Fruit fly (Drosophila melanogaster) whole organism, embryonic: ENCODE measurements around the gene Lgr3.

ENCODE experiments used
- Abd-B ChIP-seq: fragments of 200-800 bp; sonication (Bioruptor generic); optimal IDR thresholded peaks from 2 replicates; lab custom pipeline; 2018; ENCODE audit warnings: missing biosample characterization, mild to moderate bottlenecking, missing genetic modification characterization, moderate library complexity
- Atf-2 ChIP-seq: fragments of 200-800 bp; sonication (Bioruptor generic); optimal IDR thresholded peaks from 2 replicates; lab custom pipeline; 2016; ENCODE audit warnings: missing biosample characterization, missing genetic modification characterization
- CG10274 ChIP-seq: fragments of 200-800 bp; sonication (Bioruptor generic); optimal IDR thresholded peaks from 3 replicates; lab custom pipeline; 2017; ENCODE audit warnings: missing biosample characterization, mild to moderate bottlenecking, missing genetic modification characterization
- CG10959 ChIP-seq: fragments of 200-800 bp; sonication (Bioruptor generic); IDR thresholded peaks from 2 replicates; pipeline ENCODE4 v1.3.6; 2022; ENCODE audit warnings: missing biosample characterization, missing genetic modification characterization
- CG12104 ChIP-seq: fragments of 200-800 bp; sonication (Bioruptor generic); optimal IDR thresholded peaks from 3 replicates; lab custom pipeline; 2016; ENCODE audit warnings: missing biosample characterization, missing genetic modification characterization
- CG12155 ChIP-seq: fragments of 200-800 bp; sonication (Bioruptor generic); optimal IDR thresholded peaks from 3 replicates; lab custom pipeline; 2016; ENCODE audit warnings: missing biosample characterization, missing genetic modification characterization
- CG12236 ChIP-seq: fragments of 200-800 bp; sonication (Bioruptor generic); optimal IDR thresholded peaks from 2 replicates; lab custom pipeline; 2016; ENCODE audit warnings: missing biosample characterization, missing genetic modification characterization
- CG12299 ChIP-seq: fragments of 200-800 bp; sonication (Bioruptor generic); optimal IDR thresholded peaks from 2 replicates; lab custom pipeline; 2018; ENCODE audit warnings: missing biosample characterization, mild to moderate bottlenecking, missing genetic modification characterization
- CG13287 ChIP-seq: fragments of 200-800 bp; sonication (Bioruptor generic); IDR thresholded peaks from 2 replicates; pipeline ENCODE4 v1.3.6; 2022; ENCODE audit warnings: missing biosample characterization, missing genetic modification characterization; ENCODE audit not compliant: partially characterized antibody
- CG13775 ChIP-seq: fragments of 200-800 bp; sonication (Bioruptor generic); optimal IDR thresholded peaks from 3 replicates; lab custom pipeline; 2017; ENCODE audit warnings: missing biosample characterization, mild to moderate bottlenecking, missing genetic modification characterization
- CG1602 ChIP-seq: fragments of 200-800 bp; sonication (Bioruptor generic); optimal IDR thresholded peaks from 3 replicates; lab custom pipeline; 2016; ENCODE audit warnings: missing biosample characterization, missing genetic modification characterization
- CG18011 ChIP-seq: fragments of 200-800 bp; sonication (Bioruptor generic); optimal IDR thresholded peaks from 2 replicates; lab custom pipeline; 2017; ENCODE audit warnings: missing biosample characterization, missing genetic modification characterization, mild to moderate bottlenecking, moderate library complexity, missing genotype
- CG18619 ChIP-seq: fragments of 200-800 bp; sonication (Bioruptor generic); optimal IDR thresholded peaks from 3 replicates; lab custom pipeline; 2017; ENCODE audit warnings: missing biosample characterization, mild to moderate bottlenecking, missing genetic modification characterization
- CG31441 ChIP-seq: fragments of 200-800 bp; sonication (Bioruptor generic); IDR thresholded peaks from 2 replicates; pipeline ENCODE4 v1.3.6; 2022; ENCODE audit warnings: missing biosample characterization, missing genetic modification characterization
- CG34376 ChIP-seq: fragments of 200-800 bp; sonication (Bioruptor generic); optimal IDR thresholded peaks from 2 replicates; lab custom pipeline; 2018; ENCODE audit warnings: missing biosample characterization, mild to moderate bottlenecking, missing genetic modification characterization
- CG34422 ChIP-seq: fragments of 200-800 bp; sonication (Bioruptor generic); IDR thresholded peaks from 3 replicates; pipeline ENCODE4 v1.3.6; 2022; ENCODE audit warnings: missing biosample characterization, missing genetic modification characterization
- CG42726 ChIP-seq: fragments of 200-800 bp; sonication (Bioruptor generic); IDR thresholded peaks from 2 replicates; pipeline ENCODE4 v1.3.6; 2022; ENCODE audit warnings: missing biosample characterization, missing genetic modification characterization; ENCODE audit not compliant: partially characterized antibody
- CG6689 ChIP-seq: fragments of 200-800 bp; sonication (Bioruptor generic); IDR thresholded peaks from 2 replicates; pipeline ENCODE4 v1.3.6; 2022; ENCODE audit warnings: missing biosample characterization, missing genetic modification characterization
- CG6765 ChIP-seq: fragments of 200-800 bp; sonication (Bioruptor generic); optimal IDR thresholded peaks from 3 replicates; lab custom pipeline; 2017; ENCODE audit warnings: missing biosample characterization, mild to moderate bottlenecking, missing genetic modification characterization
- CG7786 ChIP-seq: fragments of 200-800 bp; sonication (Bioruptor generic); optimal IDR thresholded peaks from 2 replicates; lab custom pipeline; 2016; ENCODE audit warnings: missing biosample characterization, missing genetic modification characterization
- CG8359 ChIP-seq: fragments of 200-800 bp; sonication (Bioruptor generic); optimal IDR thresholded peaks from 2 replicates; lab custom pipeline; 2017; ENCODE audit warnings: missing biosample characterization, mild to moderate bottlenecking, missing genetic modification characterization, borderline replicate concordance
- CG9727 ChIP-seq: fragments of 200-800 bp; sonication (Bioruptor generic); optimal IDR thresholded peaks from 3 replicates; lab custom pipeline; 2017; ENCODE audit warnings: missing biosample characterization, mild to moderate bottlenecking, missing genetic modification characterization
- CHES-1-like ChIP-seq: fragments of 200-800 bp; sonication (Bioruptor generic); optimal IDR thresholded peaks from 2 replicates; lab custom pipeline; 2016; ENCODE audit warnings: missing biosample characterization, missing genetic modification characterization
- Dip3 ChIP-seq: fragments of 200-800 bp; sonication (Bioruptor generic); optimal IDR thresholded peaks from 3 replicates; lab custom pipeline; 2016; ENCODE audit warnings: missing biosample characterization, missing genetic modification characterization
- Dll ChIP-seq: fragments of 200-800 bp; sonication (Bioruptor generic); IDR thresholded peaks from 4 replicates; pipeline ENCODE4 v1.3.6; 2022; ENCODE audit warnings: missing biosample characterization, missing genetic modification characterization; ENCODE audit not compliant: partially characterized antibody
- E2f1 ChIP-seq: fragments of 200-800 bp; sonication (Bioruptor generic); IDR thresholded peaks from 2 replicates; pipeline ENCODE4 v1.3.6; 2022; ENCODE audit warnings: missing biosample characterization, missing genetic modification characterization
- Ets65A ChIP-seq: fragments of 200-800 bp; sonication (Bioruptor generic); peaks from one replicate; lab custom pipeline; 2016; ENCODE audit warnings: missing biosample characterization, missing genetic modification characterization
- Fer3 ChIP-seq: fragments of 200-800 bp; sonication (Bioruptor generic); optimal IDR thresholded peaks from 2 replicates; lab custom pipeline; 2018; ENCODE audit warnings: missing biosample characterization, mild to moderate bottlenecking, missing genetic modification characterization, moderate library complexity
- Hand ChIP-seq: fragments of 200-800 bp; sonication (Bioruptor generic); optimal IDR thresholded peaks from 2 replicates; lab custom pipeline; 2017; ENCODE audit warnings: mild to moderate bottlenecking, missing biosample characterization, missing genetic modification reagents, missing genetic modification characterization
- Hr39 ChIP-seq: fragments of >200 bp; optimal IDR thresholded peaks from 2 replicates; lab custom pipeline; 2017
- Lpt ChIP-seq: fragments of >200 bp; optimal IDR thresholded peaks from 2 replicates; lab custom pipeline; 2018; ENCODE audit warnings: missing biosample characterization, missing genetic modification characterization
- MBD-R2 ChIP-seq: fragments of 200-800 bp; sonication (Bioruptor generic); IDR thresholded peaks from 2 replicates; pipeline ENCODE4 v1.3.6; 2022; ENCODE audit warnings: missing biosample characterization, missing genetic modification characterization
- Med ChIP-seq: fragments of 200-800 bp; sonication (Bioruptor generic); peaks from one replicate; lab custom pipeline; 2016; ENCODE audit warnings: missing biosample characterization, missing genetic modification characterization, mild to moderate bottlenecking, inconsistent platforms, moderate library complexity
- Oli ChIP-seq: fragments of 200-800 bp; sonication (Bioruptor generic); optimal IDR thresholded peaks from 2 replicates; lab custom pipeline; 2018; ENCODE audit warnings: missing biosample characterization, mild to moderate bottlenecking, missing genetic modification characterization, moderate library complexity
- Rfx ChIP-seq: fragments of 200-800 bp; sonication (Bioruptor generic); IDR thresholded peaks from 2 replicates; pipeline ENCODE4 v1.3.6; 2022; ENCODE audit warnings: missing biosample characterization, missing genetic modification characterization
- Scr ChIP-seq: fragments of 200-800 bp; sonication (Bioruptor generic); IDR thresholded peaks from 2 replicates; pipeline ENCODE4 v1.3.6; 2022; ENCODE audit warnings: missing biosample characterization, missing genetic modification characterization; ENCODE audit not compliant: partially characterized antibody
- Sox102F ChIP-seq: fragments of 200-800 bp; sonication (Bioruptor generic); optimal IDR thresholded peaks from 2 replicates; lab custom pipeline; 2018; ENCODE audit warnings: missing biosample characterization, mild to moderate bottlenecking, missing genetic modification characterization, moderate library complexity
- bsh ChIP-seq, 2 experiments: fragments of 200-800 bp; sonication (Bioruptor generic); optimal IDR thresholded peaks; 2 replicates each; lab custom pipeline; 2017 to 2018; ENCODE audit warnings: mild to moderate bottlenecking in 2 of 2, missing biosample characterization in 2 of 2, missing genetic modification characterization in 2 of 2, moderate library complexity in 1 of 2
- cad ChIP-seq: fragments of >200 bp; optimal IDR thresholded peaks from 2 replicates; lab custom pipeline; 2017; ENCODE audit warnings: missing biosample characterization, missing genetic modification characterization
- croc ChIP-seq: fragments of 200-800 bp; sonication (Bioruptor generic); conservative IDR thresholded peaks from 3 replicates; pipeline ENCODE4 v1.3.6; 2022; ENCODE audit warnings: missing biosample characterization, missing genetic modification characterization
- danr ChIP-seq: fragments of 200-800 bp; sonication (Bioruptor generic); IDR thresholded peaks from 2 replicates; pipeline ENCODE4 v1.3.6; 2022; ENCODE audit warnings: missing biosample characterization, missing genetic modification characterization
- dm ChIP-seq: fragments of 200-800 bp; sonication (Bioruptor generic); optimal IDR thresholded peaks from 3 replicates; lab custom pipeline; 2016; ENCODE audit warnings: missing biosample characterization, missing genetic modification characterization
- gfzf ChIP-seq: fragments of 200-800 bp; sonication (Bioruptor generic); optimal IDR thresholded peaks from 2 replicates; lab custom pipeline; 2016; ENCODE audit warnings: missing biosample characterization, mild to moderate bottlenecking, missing genetic modification characterization, moderate library complexity
- gsb ChIP-seq: fragments of 200-800 bp; sonication (Bioruptor generic); IDR thresholded peaks from 2 replicates; pipeline ENCODE4 v1.3.6; 2022; ENCODE audit warnings: missing biosample characterization, missing genetic modification characterization
- hb ChIP-seq: fragments of 200-800 bp; sonication (Bioruptor generic); IDR thresholded peaks from 3 replicates; pipeline ENCODE4 v1.3.6; 2022; ENCODE audit warnings: missing biosample characterization, missing genetic modification characterization; ENCODE audit not compliant: partially characterized antibody
- hbn ChIP-seq: fragments of 200-800 bp; sonication (Bioruptor generic); IDR thresholded peaks from 2 replicates; pipeline ENCODE4 v1.3.6; 2022; ENCODE audit warnings: missing biosample characterization, missing genetic modification characterization; ENCODE audit not compliant: partially characterized antibody
- jumu ChIP-seq: fragments of 200-800 bp; sonication (Bioruptor generic); optimal IDR thresholded peaks from 3 replicates; lab custom pipeline; 2016; ENCODE audit warnings: missing biosample characterization, missing genetic modification characterization
- nom ChIP-seq: fragments of 200-800 bp; sonication (Bioruptor generic); optimal IDR thresholded peaks from 2 replicates; lab custom pipeline; 2017; ENCODE audit warnings: missing biosample characterization, missing genetic modification characterization, mild to moderate bottlenecking, moderate library complexity, missing genetic modification reagents
- so ChIP-seq: fragments of 200-800 bp; sonication (Bioruptor generic); IDR thresholded peaks from 3 replicates; pipeline ENCODE4 v1.3.6; 2022; ENCODE audit warnings: missing biosample characterization, missing genetic modification characterization
- zen2 ChIP-seq: fragments of 200-800 bp; sonication (Bioruptor generic); IDR thresholded peaks from 3 replicates; pipeline ENCODE4 v1.3.6; 2022; ENCODE audit warnings: missing biosample characterization, missing genetic modification characterization; ENCODE audit not compliant: partially characterized antibody

Gene Lgr3

dm6 chr3R:25678489-25679082 is 13.0 kb downstream of the Lgr3 start, which contains the start of the genes CG4730 and CG5039 (continued):
- TF ChIP-seq Med (GFP tag; lab: Kevin White, UChicago) (peak; percentile 5), Dll (GFP tag; lab: Robert Waterston, UW) (0 out of 4 replicates have a peak, but pooled peaks have one; percentile 11), Hr39 (lab: Kevin White, UChicago) (no peak), CG34422 (GFP tag; lab: Robert Waterston, UW) (no peak), Fer3 (no peak), CG42726 (no peak), CG12236 (GFP tag; lab: Kevin White, UChicago) (no peak), Ets65A (GFP tag; lab: Kevin White, UChicago) (no peak), CG8359 (no peak), Sox102F (GFP tag; lab: Kevin White, UChicago) (no peak), Hand (GFP tag; lab: Kevin White, UChicago) (no peak), Abd-B (GFP tag; lab: Kevin White, UChicago) (peak; percentile 65), CG9727 (GFP tag; lab: Kevin White, UChicago) (no peak), nom (GFP tag; lab: Kevin White, UChicago) (no peak), CG7786 (GFP tag; lab: Kevin White, UChicago) (no peak), CG12155 (GFP tag; lab: Kevin White, UChicago) (no peak), Scr (GFP tag; lab: Robert Waterston, UW) (no peak), Dip3 (no peak), CG18619 (GFP tag; lab: Kevin White, UChicago) (no peak), gfzf (GFP tag; lab: Kevin White, UChicago) (peak; percentile 31), CG13287 (GFP tag; lab: Robert Waterston, UW) (peak; percentile 28; the same call in 1 of the 2 replicates), CG6765 (GFP tag; lab: Kevin White, UChicago) (no peak), CG10959 (GFP tag; lab: Robert Waterston, UW) (no peak), hbn (GFP tag; lab: Robert Waterston, UW) (no peak), CG10274 (GFP tag; lab: Kevin White, UChicago) (no peak), Rfx (GFP tag; lab: Robert Waterston, UW) (no peak), E2f1 (GFP tag; lab: Robert Waterston, UW) (no peak), CG31441 (GFP tag; lab: Robert Waterston, UW) (no peak), bsh (GFP tag; optimal IDR thresholded peaks at IDR 0.05; lab: Kevin White, UChicago) (no peak), CHES-1-like (GFP tag; lab: Kevin White, UChicago) (no peak), hb (GFP tag; lab: Robert Waterston, UW) (no peak), so (GFP tag; lab: Robert Waterston, UW) (no peak), CG18011 (GFP tag; lab: Kevin White, UChicago) (no peak), CG1602 (GFP tag; lab: Kevin White, UChicago) (no peak), Lpt (GFP tag; lab: Kevin White, UChicago) (no peak), gsb (GFP tag; lab: Robert Waterston, UW) (no peak), CG12104 (GFP tag; lab: Kevin White, UChicago) (no peak), Oli (tag; lab: Kevin White, UChicago) (no peak), CG34376 (no peak), CG12299 (tag; lab: Kevin White, UChicago) (no peak), danr (GFP tag; lab: Robert Waterston, UW) (0 out of 2 replicates have a peak, but pooled peaks have one; percentile 6), MBD-R2 (GFP tag; lab: Robert Waterston, UW) (peak; percentile 88), Atf-2 (no peak), dm (GFP tag; lab: Kevin White, UChicago) (no peak), jumu (GFP tag; lab: Kevin White, UChicago) (no peak), CG6689 (no peak), CG13775 (no peak), zen2 (GFP tag; lab: Robert Waterston, UW) (no peak), croc (no peak), cad (GFP tag; lab: Kevin White, UChicago) (no peak)
